Worm (Caenorhabditis elegans) whole organism, L2 larva: ENCODE data around the gene nspc-18.

ENCODE experiments used
- C34F6.9 ChIP-seq: fragments of 150-350 bp; optimal IDR thresholded peaks from 2 replicates; lab custom pipeline; 2014; ENCODE audit warnings: missing biosample characterization, missing genetic modification characterization
- F13H6.1 ChIP-seq: sonication (generic microtip); optimal IDR thresholded peaks from 2 replicates; lab custom pipeline; 2016; ENCODE audit warnings: missing genetic modification characterization, missing compliant biosample characterization
- R02D3.7 ChIP-seq: fragments of 150-350 bp; optimal IDR thresholded peaks from 2 replicates; lab custom pipeline; 2014; ENCODE audit warnings: missing biosample characterization, missing genetic modification characterization
- Y55F3AM.14 ChIP-seq: fragments of 200-800 bp; sonication (Bioruptor generic); optimal IDR thresholded peaks from 2 replicates; lab custom pipeline; 2018; ENCODE audit warnings: mild to moderate bottlenecking, missing genetic modification characterization, missing compliant biosample characterization
- ZK546.5 ChIP-seq: sonication (generic microtip); optimal IDR thresholded peaks from 2 replicates; lab custom pipeline; 2017; ENCODE audit warnings: missing biosample characterization, missing genetic modification characterization
- alr-1 ChIP-seq: fragments of 150-350 bp; optimal IDR thresholded peaks from 2 replicates; lab custom pipeline; 2014; ENCODE audit warnings: missing biosample characterization, missing genetic modification characterization
- aly-2 ChIP-seq: fragments of 150-350 bp; optimal IDR thresholded peaks from 2 replicates; lab custom pipeline; 2014; ENCODE audit warnings: missing biosample characterization, missing genetic modification characterization
- ama-1 ChIP-seq: fragments of 150-350 bp; optimal IDR thresholded peaks from 2 replicates; lab custom pipeline; 2018; ENCODE audit warnings: inconsistent platforms
- blmp-1 ChIP-seq: sonication (generic microtip); optimal IDR thresholded peaks from 2 replicates; lab custom pipeline; 2017; ENCODE audit warnings: missing genetic modification characterization, mild to moderate bottlenecking, missing compliant biosample characterization, antibody characterized with exemption, moderate library complexity; ENCODE audit not compliant: insufficient read depth
- ceh-16 ChIP-seq: fragments of 150-350 bp; optimal IDR thresholded peaks from 2 replicates; lab custom pipeline; 2014; ENCODE audit warnings: missing biosample characterization, missing genetic modification characterization
- ceh-82 ChIP-seq: fragments of 150-350 bp; optimal IDR thresholded peaks from 2 replicates; lab custom pipeline; 2014; ENCODE audit warnings: missing biosample characterization, missing genetic modification characterization
- crh-2 ChIP-seq: sonication (generic microtip); optimal IDR thresholded peaks from 2 replicates; lab custom pipeline; 2017; ENCODE audit warnings: missing biosample characterization, missing genetic modification characterization
- dmd-4 ChIP-seq: sonication (generic microtip); optimal IDR thresholded peaks from 2 replicates; lab custom pipeline; 2017; ENCODE audit warnings: missing biosample characterization, missing genetic modification characterization
- egl-27 ChIP-seq: sonication (generic microtip); optimal IDR thresholded peaks from 3 replicates; lab custom pipeline; 2017; ENCODE audit warnings: missing biosample characterization, missing genetic modification reagents, missing genetic modification characterization
- elt-1 ChIP-seq: fragments of 150-350 bp; optimal IDR thresholded peaks from 2 replicates; lab custom pipeline; 2014; ENCODE audit warnings: missing biosample characterization, missing genetic modification characterization
- elt-3 ChIP-seq: sonication (generic microtip); optimal IDR thresholded peaks from 2 replicates; lab custom pipeline; 2017; ENCODE audit warnings: missing biosample characterization, missing genetic modification characterization
- fos-1 ChIP-seq: fragments of 150-350 bp; optimal IDR thresholded peaks from 2 replicates; lab custom pipeline; 2014; ENCODE audit warnings: missing biosample characterization, missing genetic modification characterization
- gmeb-1 ChIP-seq: fragments of 150-350 bp; optimal IDR thresholded peaks from 2 replicates; lab custom pipeline; 2014; ENCODE audit warnings: missing biosample characterization, missing genetic modification characterization
- lin-11 ChIP-seq: fragments of 150-350 bp; sonication (generic microtip); optimal IDR thresholded peaks from 2 replicates; lab custom pipeline; 2014; ENCODE audit warnings: missing biosample characterization, missing genetic modification characterization, inconsistent platforms, mixed read lengths
- lin-13 ChIP-seq: fragments of 150-350 bp; optimal IDR thresholded peaks from 2 replicates; lab custom pipeline; 2014; ENCODE audit warnings: missing biosample characterization, missing genetic modification reagents, missing genetic modification characterization
- lin-39 ChIP-seq: fragments of 150-350 bp; optimal IDR thresholded peaks from 2 replicates; lab custom pipeline; 2014; ENCODE audit warnings: missing biosample characterization, missing genetic modification reagents, missing genetic modification characterization
- lsy-2 ChIP-seq, 2 experiments: fragments of 150-350 bp in 1 of 2; sonication (generic microtip) in 1 of 2; optimal IDR thresholded peaks; 2 replicates each; lab custom pipeline; 2014 to 2017; ENCODE audit warnings: missing biosample characterization in 2 of 2, missing genetic modification characterization in 2 of 2
- mab-5 ChIP-seq: fragments of 150-350 bp; optimal IDR thresholded peaks from 2 replicates; lab custom pipeline; 2014; ENCODE audit warnings: missing biosample characterization, missing genetic modification characterization
- mbf-1 ChIP-seq: sonication (generic microtip); optimal IDR thresholded peaks from 2 replicates; lab custom pipeline; 2017; ENCODE audit warnings: missing biosample characterization, missing genetic modification characterization
- mdl-1 ChIP-seq, 2 experiments: fragments of 150-350 bp in 1 of 2; sonication (generic microtip) in 1 of 2; optimal IDR thresholded peaks; 2 replicates each; lab custom pipeline; 2017; ENCODE audit warnings: missing biosample characterization in 2 of 2, missing genetic modification characterization in 2 of 2
- nhr-10 ChIP-seq: sonication (generic microtip); optimal IDR thresholded peaks from 2 replicates; lab custom pipeline; 2017; ENCODE audit warnings: missing biosample characterization, missing genetic modification characterization
- nhr-11 ChIP-seq: fragments of 150-350 bp; optimal IDR thresholded peaks from 2 replicates; lab custom pipeline; 2014; ENCODE audit warnings: missing biosample characterization, missing genetic modification characterization
- nhr-12 ChIP-seq: fragments of 150-350 bp; optimal IDR thresholded peaks from 2 replicates; lab custom pipeline; 2014; ENCODE audit warnings: missing biosample characterization, missing genetic modification characterization
- nhr-129 ChIP-seq: fragments of 150-350 bp; optimal IDR thresholded peaks from 2 replicates; lab custom pipeline; 2014; ENCODE audit warnings: missing biosample characterization, missing genetic modification characterization
- nhr-21 ChIP-seq: fragments of 150-350 bp; optimal IDR thresholded peaks from 2 replicates; lab custom pipeline; 2014; ENCODE audit warnings: missing biosample characterization, missing genetic modification characterization
- nhr-23 ChIP-seq: fragments of 150-350 bp; optimal IDR thresholded peaks from 2 replicates; lab custom pipeline; 2014; ENCODE audit warnings: missing biosample characterization, missing genetic modification reagents, missing genetic modification characterization
- nhr-237 ChIP-seq: fragments of 150-350 bp; optimal IDR thresholded peaks from 2 replicates; lab custom pipeline; 2014; ENCODE audit warnings: missing biosample characterization, missing genetic modification characterization
- nhr-25 ChIP-seq: fragments of 150-350 bp; sonication (generic microtip); optimal IDR thresholded peaks from 3 replicates; lab custom pipeline; 2014; ENCODE audit warnings: missing biosample characterization, missing genetic modification characterization
- nhr-6 ChIP-seq: fragments of 150-350 bp; optimal IDR thresholded peaks from 2 replicates; lab custom pipeline; 2014; ENCODE audit warnings: missing biosample characterization, missing genetic modification characterization
- nhr-77 ChIP-seq: fragments of 150-350 bp; optimal IDR thresholded peaks from 2 replicates; lab custom pipeline; 2014; ENCODE audit warnings: missing biosample characterization, missing genetic modification characterization
- peb-1 ChIP-seq: fragments of 150-350 bp; optimal IDR thresholded peaks from 2 replicates; lab custom pipeline; 2014; ENCODE audit warnings: missing biosample characterization, missing genetic modification characterization
- sem-4 ChIP-seq: fragments of 150-350 bp; optimal IDR thresholded peaks from 2 replicates; lab custom pipeline; 2014; ENCODE audit warnings: missing biosample characterization, missing genetic modification reagents, missing genetic modification characterization
- skn-1 ChIP-seq: sonication (generic microtip); optimal IDR thresholded peaks from 2 replicates; lab custom pipeline; 2017; ENCODE audit warnings: missing biosample characterization, missing genetic modification characterization
- sma-3 ChIP-seq: sonication (generic microtip); optimal IDR thresholded peaks from 2 replicates; lab custom pipeline; 2016; ENCODE audit warnings: missing genetic modification reagents, missing genetic modification characterization, missing compliant biosample characterization
- sma-9 ChIP-seq, 2 experiments: fragments of 150-350 bp in 1 of 2; sonication (generic microtip) in 1 of 2; optimal IDR thresholded peaks; 2 replicates each; lab custom pipeline; 2014 to 2016; ENCODE audit warnings: missing genetic modification characterization in 2 of 2, mild to moderate bottlenecking in 1 of 2, missing biosample characterization in 1 of 2, missing compliant biosample characterization in 1 of 2, missing genetic modification reagents in 1 of 2, moderate library complexity in 1 of 2
- snpc-4 ChIP-seq: fragments of 150-350 bp; optimal IDR thresholded peaks from 2 replicates; lab custom pipeline; 2014; ENCODE audit warnings: missing biosample characterization, missing genetic modification characterization
- unc-39 ChIP-seq: fragments of 150-350 bp; optimal IDR thresholded peaks from 2 replicates; lab custom pipeline; 2014; ENCODE audit warnings: missing biosample characterization, missing genetic modification characterization
- unc-55 ChIP-seq: fragments of 150-350 bp; sonication (generic microtip); optimal IDR thresholded peaks from 3 replicates; lab custom pipeline; 2014; ENCODE audit warnings: missing biosample characterization, missing genetic modification reagents, missing genetic modification characterization
- unc-62 ChIP-seq: fragments of 150-350 bp; optimal IDR thresholded peaks from 2 replicates; lab custom pipeline; 2014; ENCODE audit warnings: missing biosample characterization, missing genetic modification reagents, missing genetic modification characterization
- zag-1 ChIP-seq: fragments of 150-350 bp; optimal IDR thresholded peaks from 2 replicates; lab custom pipeline; 2014; ENCODE audit warnings: missing biosample characterization, missing genetic modification characterization
- ztf-1 ChIP-seq: fragments of 200-800 bp; sonication (Bioruptor generic); conservative IDR thresholded peaks from 2 replicates; pipeline ENCODE4 v1.3.6; 2022; ENCODE audit warnings: missing genetic modification characterization, missing compliant biosample characterization
- ztf-11 ChIP-seq: sonication (generic microtip); optimal IDR thresholded peaks from 2 replicates; lab custom pipeline; 2017; ENCODE audit warnings: missing biosample characterization, missing genetic modification characterization
- ztf-4 ChIP-seq: fragments of 150-350 bp; optimal IDR thresholded peaks from 2 replicates; lab custom pipeline; 2014; ENCODE audit warnings: missing biosample characterization, missing genetic modification characterization

The nspc-18 gene

DNA sequence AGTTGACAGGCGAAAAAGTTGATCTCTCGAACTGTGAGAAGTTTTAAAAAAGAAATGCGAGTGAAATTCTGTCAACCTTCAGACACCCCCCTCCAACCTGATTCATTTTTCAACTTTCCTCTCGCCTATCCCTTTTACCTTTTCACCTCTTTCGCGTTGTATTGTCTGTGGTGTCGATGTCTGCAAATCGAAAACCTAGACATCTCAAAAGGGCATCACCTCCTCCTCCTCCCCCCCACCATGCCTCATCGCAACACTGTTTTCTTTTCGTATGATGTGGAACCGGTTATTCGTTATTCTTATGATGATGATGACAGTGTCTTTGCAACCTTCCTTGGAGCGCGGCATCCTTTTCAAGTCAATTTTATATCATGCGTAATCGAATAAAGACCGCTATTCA is 19.5 kb downstream of the nspc-18 start:
- TF ChIP-seq egl-27 (tag; lab: Kevin White, UChicago) (peak; percentile 54), mbf-1 (tag; lab: Kevin White, UChicago) (no peak), mab-5 (tag; lab: Kevin White, UChicago) (no peak), aly-2 (tag; lab: Kevin White, UChicago) (no peak), nhr-77 (tag; lab: Kevin White, UChicago) (no peak), dmd-4 (no peak), ztf-1 (GFP tag; lab: Robert Waterston, UW) (no peak), nhr-10 (tag; lab: Kevin White, UChicago) (no peak), ztf-11 (no peak), C34F6.9 (tag; lab: Kevin White, UChicago) (no peak), gmeb-1 (tag; lab: Kevin White, UChicago) (no peak), nhr-6 (tag; lab: Kevin White, UChicago) (peak; percentile 51), nhr-11 (tag; lab: Kevin White, UChicago) (no peak), snpc-4 (no peak), blmp-1 (peak; percentile 97), sem-4 (tag; lab: Kevin White, UChicago) (peak; percentile 26), sma-3 (GFP tag; lab: Kevin White, UChicago) (peak; percentile 69), sma-9 (GFP tag; optimal IDR thresholded peaks at IDR 0.05; lab: Kevin White, UChicago) (peak; percentile 80), sma-9 (tag; optimal IDR thresholded peaks at IDR 0.05; lab: Kevin White, UChicago) (no peak), nhr-237 (tag; lab: Kevin White, UChicago) (no peak), crh-2 (tag; lab: Kevin White, UChicago) (no peak), unc-62 (GFP tag; lab: Kevin White, UChicago) (no peak), F13H6.1 (tag; lab: Kevin White, UChicago) (peak; percentile 46), nhr-129 (tag; lab: Kevin White, UChicago) (peak; percentile 53), fos-1 (tag; lab: Kevin White, UChicago) (peak; percentile 43), ZK546.5 (tag; lab: Kevin White, UChicago) (no peak), peb-1 (tag; lab: Kevin White, UChicago) (no peak), elt-3 (no peak), lsy-2 (tag; optimal IDR thresholded peaks at IDR 0.05; lab: Kevin White, UChicago) (no peak), mdl-1 (tag; optimal IDR thresholded peaks at IDR 0.05; lab: Kevin White, UChicago) (no peak), nhr-25 (peak; percentile 94), nhr-21 (tag; lab: Kevin White, UChicago) (peak; percentile 83), unc-55 (GFP tag; lab: Kevin White, UChicago) (no peak), lin-11 (tag; lab: Kevin White, UChicago) (no peak), nhr-12 (tag; lab: Kevin White, UChicago) (no peak), alr-1 (no peak), skn-1 (tag; lab: Kevin White, UChicago) (no peak), Y55F3AM.14 (no peak), nhr-23 (tag; lab: Kevin White, UChicago) (no peak), ztf-4 (no peak), ceh-16 (tag; lab: Kevin White, UChicago) (peak; percentile 47), zag-1 (tag; lab: Kevin White, UChicago) (no peak), elt-1 (tag; lab: Kevin White, UChicago) (no peak), lin-13 (no peak), lin-39 (no peak), R02D3.7 (tag; lab: Kevin White, UChicago) (no peak), ama-1 (lab: Kevin White, UChicago) (no peak), unc-39 (tag; lab: Kevin White, UChicago) (no peak), ceh-82 (no peak)
